Fruit fly (Drosophila melanogaster) Kc167 (cell line): ENCODE results near the gene nebu.

ENCODE experiments used
- h ChIP-seq: fragments of >200 bp; optimal IDR thresholded peaks from 3 replicates; lab custom pipeline; 2018; ENCODE audit warnings: missing external identifiers
- ttk ChIP-seq: sonication (Bioruptor generic); optimal IDR thresholded peaks from 2 replicates; lab custom pipeline; 2017; ENCODE audit warnings: missing external identifiers

- no peak for TF ChIP-seq ttk (lab: Kevin White, UChicago)
- TF ChIP-seq h (lab: Kevin White, UChicago) = no peak
Measured at dm6 chr3L:12841459-12841858, 1.4 kb downstream of the nebu start.
